Worm (Caenorhabditis elegans) whole organism, L4 larva: ENCODE measurements around the gene F54F2.7.

Experiments used
- D1046.2 ChIP-seq: fragments of 200-800 bp; sonication (Bioruptor generic); IDR thresholded peaks from 2 replicates; pipeline ENCODE4 v1.3.6; 2022; ENCODE audit warnings: missing genetic modification characterization, missing compliant biosample characterization
- F10B5.3 ChIP-seq: sonication (generic microtip); optimal IDR thresholded peaks from 2 replicates; lab custom pipeline; 2016; ENCODE audit warnings: mild to moderate bottlenecking, missing genetic modification characterization, missing compliant biosample characterization
- T26A8.4 ChIP-seq: fragments of 200-800 bp; sonication (Bioruptor generic); IDR thresholded peaks from 2 replicates; pipeline ENCODE4 v1.3.6; 2022; ENCODE audit warnings: missing genetic modification characterization, missing compliant biosample characterization
- Y48G9A.11 ChIP-seq: fragments of 200-800 bp; sonication (Bioruptor generic); IDR thresholded peaks from 2 replicates; pipeline ENCODE4 v1.3.6; 2022; ENCODE audit warnings: missing genetic modification reagents, missing genetic modification characterization, missing compliant biosample characterization
- Y5F2A.4 ChIP-seq: fragments of 200-800 bp; sonication (Bioruptor generic); optimal IDR thresholded peaks from 2 replicates; lab custom pipeline; 2018; ENCODE audit warnings: mild to moderate bottlenecking, missing genetic modification characterization, missing compliant biosample characterization
- aha-1 ChIP-seq: fragments of 150-350 bp; peaks from one replicate; lab custom pipeline; 2014; ENCODE audit warnings: missing biosample characterization, missing genetic modification characterization
- ama-1 ChIP-seq: fragments of 150-350 bp; optimal IDR thresholded peaks from 2 replicates; lab custom pipeline; 2014; ENCODE audit warnings: inconsistent platforms, mixed read lengths
- ceh-20 ChIP-seq: fragments of 200-800 bp; sonication (Bioruptor generic); IDR thresholded peaks from 2 replicates; pipeline ENCODE4 v1.3.6; 2022; ENCODE audit warnings: missing genetic modification reagents, missing genetic modification characterization, missing compliant biosample characterization
- ceh-32 ChIP-seq: sonication (generic microtip); optimal IDR thresholded peaks from 2 replicates; lab custom pipeline; 2016; ENCODE audit warnings: mild to moderate bottlenecking, missing genetic modification characterization, missing compliant biosample characterization; ENCODE audit not compliant: poor library complexity
- ceh-44 ChIP-seq: fragments of 200-800 bp; sonication (Bioruptor generic); IDR thresholded peaks from 2 replicates; pipeline ENCODE4 v1.3.6; 2022; ENCODE audit warnings: missing genetic modification reagents, missing genetic modification characterization, missing compliant biosample characterization
- cey-2 ChIP-seq: sonication (generic microtip); optimal IDR thresholded peaks from 3 replicates; lab custom pipeline; 2017; ENCODE audit warnings: missing genetic modification characterization, mild to moderate bottlenecking, missing compliant biosample characterization, antibody characterized with exemption, borderline replicate concordance; ENCODE audit not compliant: insufficient read depth
- daf-12 ChIP-seq: fragments of 150-350 bp; optimal IDR thresholded peaks from 2 replicates; lab custom pipeline; 2014; ENCODE audit warnings: missing biosample characterization, missing genetic modification reagents, missing genetic modification characterization
- daf-19 ChIP-seq: fragments of 200-800 bp; sonication (Bioruptor generic); conservative IDR thresholded peaks from 2 replicates; pipeline ENCODE4 v1.3.6; 2022; ENCODE audit warnings: missing genetic modification characterization, missing compliant biosample characterization
- dmd-6 ChIP-seq: fragments of 200-800 bp; sonication (Bioruptor generic); IDR thresholded peaks from 2 replicates; pipeline ENCODE4 v1.3.6; 2022; ENCODE audit warnings: missing genetic modification reagents, missing genetic modification characterization, missing compliant biosample characterization
- egl-27 ChIP-seq: sonication (generic microtip); optimal IDR thresholded peaks from 3 replicates; lab custom pipeline; 2017; ENCODE audit warnings: missing biosample characterization, missing genetic modification reagents, missing genetic modification characterization
- fkh-10 ChIP-seq: fragments of 150-350 bp; optimal IDR thresholded peaks from 2 replicates; lab custom pipeline; 2014; ENCODE audit warnings: missing biosample characterization, missing genetic modification reagents, missing genetic modification characterization
- fos-1 ChIP-seq: fragments of 150-350 bp; optimal IDR thresholded peaks from 2 replicates; lab custom pipeline; 2014; ENCODE audit warnings: missing biosample characterization, missing genetic modification characterization
- hlh-11 ChIP-seq: fragments of 200-800 bp; sonication (Bioruptor generic); optimal IDR thresholded peaks from 2 replicates; lab custom pipeline; 2018; ENCODE audit warnings: mild to moderate bottlenecking, missing genetic modification characterization, missing compliant biosample characterization
- hlh-30 ChIP-seq: sonication (generic microtip); optimal IDR thresholded peaks from 2 replicates; lab custom pipeline; 2017; ENCODE audit warnings: antibody characterized with exemption, mild to moderate bottlenecking, missing genetic modification characterization, missing compliant biosample characterization; ENCODE audit not compliant: insufficient read depth
- hmg-1.1 ChIP-seq: fragments of 200-800 bp; sonication (Bioruptor generic); IDR thresholded peaks from 2 replicates; pipeline ENCODE4 v1.3.6; 2022; ENCODE audit warnings: missing genetic modification reagents, missing genetic modification characterization, missing compliant biosample characterization
- lin-38 ChIP-seq: fragments of 200-800 bp; sonication (Bioruptor generic); IDR thresholded peaks from 2 replicates; pipeline ENCODE4 v1.3.6; 2022; ENCODE audit warnings: missing genetic modification reagents, missing genetic modification characterization, missing compliant biosample characterization
- lsy-2 ChIP-seq, 2 experiments: fragments of 150-350 bp in 1 of 2; sonication (generic microtip) in 1 of 2; optimal IDR thresholded peaks; 2 replicates each; lab custom pipeline; 2014 to 2017; ENCODE audit warnings: missing biosample characterization in 2 of 2, missing genetic modification characterization in 2 of 2
- mdl-1 ChIP-seq, 2 experiments: fragments of 150-350 bp in 1 of 2; sonication (generic microtip) in 1 of 2; optimal IDR thresholded peaks; 2 replicates each; lab custom pipeline; 2014 to 2017; ENCODE audit warnings: missing biosample characterization in 2 of 2, missing genetic modification characterization in 2 of 2
- mdt-29 ChIP-seq: fragments of 200-800 bp; sonication (Bioruptor generic); IDR thresholded peaks from 2 replicates; pipeline ENCODE4 v1.3.6; 2022; ENCODE audit warnings: missing genetic modification reagents, missing genetic modification characterization, missing compliant biosample characterization
- mes-2 ChIP-seq: sonication (generic microtip); optimal IDR thresholded peaks from 2 replicates; lab custom pipeline; 2016; ENCODE audit warnings: missing genotype, mild to moderate bottlenecking, missing genetic modification characterization, missing compliant biosample characterization; ENCODE audit not compliant: poor library complexity, severe bottlenecking
- mxl-3 ChIP-seq: fragments of 200-800 bp; sonication (Bioruptor generic); optimal IDR thresholded peaks from 2 replicates; lab custom pipeline; 2018; ENCODE audit warnings: mild to moderate bottlenecking, missing genetic modification characterization, missing compliant biosample characterization
- nhr-10 ChIP-seq: fragments of 150-350 bp; optimal IDR thresholded peaks from 2 replicates; lab custom pipeline; 2014; ENCODE audit warnings: missing biosample characterization, missing genetic modification characterization
- nhr-111 ChIP-seq: fragments of 200-800 bp; sonication (Bioruptor generic); optimal IDR thresholded peaks from 2 replicates; lab custom pipeline; 2018; ENCODE audit warnings: mild to moderate bottlenecking, missing genetic modification characterization, missing compliant biosample characterization
- nhr-41 ChIP-seq: fragments of 200-800 bp; sonication (Bioruptor generic); IDR thresholded peaks from 2 replicates; pipeline ENCODE4 v1.3.6; 2022; ENCODE audit warnings: missing genetic modification reagents, missing genetic modification characterization, missing compliant biosample characterization
- nhr-48 ChIP-seq: sonication (generic microtip); optimal IDR thresholded peaks from 2 replicates; lab custom pipeline; 2016; ENCODE audit warnings: mild to moderate bottlenecking, missing genetic modification characterization, missing compliant biosample characterization
- skn-1 ChIP-seq: fragments of 150-350 bp; optimal IDR thresholded peaks from 2 replicates; lab custom pipeline; 2014; ENCODE audit warnings: missing biosample characterization, missing genetic modification characterization
- snpc-1.2 ChIP-seq: fragments of 200-800 bp; sonication (Bioruptor generic); IDR thresholded peaks from 2 replicates; pipeline ENCODE4 v1.3.6; 2022; ENCODE audit warnings: missing genetic modification reagents, missing genetic modification characterization, missing compliant biosample characterization
- spr-3 ChIP-seq: fragments of 200-800 bp; sonication (Bioruptor generic); optimal IDR thresholded peaks from 2 replicates; lab custom pipeline; 2018; ENCODE audit warnings: mild to moderate bottlenecking, missing genetic modification characterization, missing compliant biosample characterization
- unc-62 ChIP-seq, 3 experiments: fragments of 150-350 bp in 1 of 3; sonication (generic microtip); optimal IDR thresholded peaks in 2 of 3; peaks in 1 of 3; 1 replicate in 1 of 3; 2 replicates in 2 of 3; lab custom pipeline; 2014 to 2017; ENCODE audit warnings: missing biosample characterization in 3 of 3, missing genetic modification characterization in 3 of 3, missing genetic modification reagents in 3 of 3, missing genotype in 1 of 3
- zfp-2 ChIP-seq: sonication (generic microtip); optimal IDR thresholded peaks from 2 replicates; lab custom pipeline; 2016; ENCODE audit warnings: mild to moderate bottlenecking, missing genetic modification characterization, missing compliant biosample characterization
- zip-11 ChIP-seq: fragments of 200-800 bp; sonication (Bioruptor generic); IDR thresholded peaks from 2 replicates; pipeline ENCODE4 v1.3.6; 2022; ENCODE audit warnings: missing genetic modification characterization, missing compliant biosample characterization
- zip-2 ChIP-seq: fragments of 150-350 bp; optimal IDR thresholded peaks from 2 replicates; lab custom pipeline; 2014; ENCODE audit warnings: missing biosample characterization, missing genetic modification characterization

The F54F2.7 gene

DNA sequence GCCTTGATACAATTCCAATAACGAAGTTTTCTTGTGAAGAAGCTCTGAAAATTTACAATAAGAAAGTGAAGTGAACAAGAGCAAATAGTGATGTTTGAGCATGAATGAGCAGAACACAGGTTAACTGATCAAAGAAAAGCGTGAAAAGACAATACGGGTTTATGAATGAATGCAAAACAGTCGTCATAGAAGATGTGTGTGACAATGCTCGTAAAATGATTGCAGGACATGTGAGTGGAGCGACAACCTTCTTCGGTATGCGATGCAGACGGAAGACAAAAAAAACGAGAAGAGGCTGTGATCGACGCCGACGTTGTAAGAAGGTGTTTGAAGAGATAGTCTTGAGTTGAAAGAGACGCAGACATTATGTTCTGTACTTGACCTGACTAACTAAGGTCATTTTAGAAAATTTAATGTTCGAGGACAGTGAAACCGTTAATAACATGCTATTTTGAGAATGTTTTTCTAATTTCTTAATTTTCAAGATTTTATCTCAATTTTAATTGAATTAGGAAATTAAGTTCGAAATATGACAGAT is 39.8 kb downstream of the F54F2.7 start, which contains the start of gene mig-22:
mig-22 (minus strand) TSS at position 51 of the 538 bp plus-strand sequence.
- no peak for TF ChIP-seq ceh-20 (GFP tag; lab: Robert Waterston, UW)
- TF ChIP-seq mxl-3 (GFP tag; lab: Kevin White, UChicago), result peak; percentile 38
- TF ChIP-seq unc-62 (GFP tag; optimal IDR thresholded peaks at IDR 0.05 in 1 of 2; lab: Kevin White, UChicago), result peak in 1 of 2 experiments; percentile 83
- no peak for TF ChIP-seq unc-62 (tag; optimal IDR thresholded peaks at IDR 0.05; lab: Kevin White, UChicago)
- peak; percentile 85 for TF ChIP-seq aha-1
- no peak for TF ChIP-seq daf-12 (tag; lab: Kevin White, UChicago)
- TF ChIP-seq hlh-30 (tag; lab: Kevin White, UChicago), result peak; percentile 24
- TF ChIP-seq D1046.2 (GFP tag; lab: Robert Waterston, UW), result no peak

DNA sequence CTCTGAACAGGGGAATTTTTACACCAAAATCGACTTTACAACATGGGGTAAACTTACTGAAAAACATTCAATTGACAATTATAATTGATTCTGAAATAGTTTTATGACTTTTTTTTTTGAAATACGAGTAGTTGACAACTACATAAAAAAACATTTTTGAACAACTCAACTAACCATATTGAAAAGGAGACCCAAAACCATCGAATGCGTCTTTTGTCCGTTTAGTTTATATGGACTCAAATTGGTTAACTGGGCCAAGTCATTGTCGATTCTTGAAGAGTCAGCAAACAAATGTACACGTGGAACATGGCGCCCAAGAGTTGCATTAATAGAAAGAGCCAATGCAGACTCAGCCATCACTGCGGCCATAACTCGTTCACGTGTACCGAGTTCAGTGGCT is 40.7 kb downstream of the F54F2.7 start:
- TF ChIP-seq ama-1 (lab: Kevin White, UChicago), result no peak
- no peak for TF ChIP-seq Y48G9A.11 (GFP tag; lab: Robert Waterston, UW)
- TF ChIP-seq zip-11, result no peak
- peak; percentile 94 for TF ChIP-seq aha-1

DNA sequence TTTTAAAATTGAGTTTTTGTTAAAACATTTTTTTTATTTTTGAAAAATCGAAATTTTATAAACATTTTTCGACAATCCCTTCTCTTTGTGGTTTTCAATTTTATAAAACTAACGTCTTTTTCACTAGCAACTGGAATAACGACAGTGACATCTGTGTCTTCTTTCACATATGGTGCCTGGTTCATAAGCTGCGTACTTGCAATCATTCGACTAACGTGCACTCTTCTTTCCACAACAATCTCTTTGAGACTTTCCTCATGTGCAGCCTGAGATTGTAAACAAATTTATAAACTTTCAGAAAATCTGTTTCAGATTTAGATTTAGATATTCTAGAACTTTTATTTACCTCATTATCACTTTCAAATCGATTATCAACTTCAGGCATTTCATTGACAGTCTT is 42.1 kb downstream of the F54F2.7 start:
- no peak for TF ChIP-seq spr-3
- TF ChIP-seq T26A8.4, result no peak
- no peak for TF ChIP-seq cey-2 (tag; lab: Kevin White, UChicago)
- no peak for TF ChIP-seq dmd-6 (GFP tag; lab: Robert Waterston, UW)
- TF ChIP-seq fkh-10 (GFP tag; lab: Kevin White, UChicago), result no peak
- TF ChIP-seq egl-27 (tag; lab: Kevin White, UChicago), result no peak
- TF ChIP-seq zfp-2, result no peak
- no peak for TF ChIP-seq mes-2 (tag; lab: Kevin White, UChicago)
- no peak for TF ChIP-seq mdl-1 (tag; optimal IDR thresholded peaks at IDR 0.05; lab: Kevin White, UChicago)
- TF ChIP-seq skn-1 (tag; lab: Kevin White, UChicago), result no peak

DNA sequence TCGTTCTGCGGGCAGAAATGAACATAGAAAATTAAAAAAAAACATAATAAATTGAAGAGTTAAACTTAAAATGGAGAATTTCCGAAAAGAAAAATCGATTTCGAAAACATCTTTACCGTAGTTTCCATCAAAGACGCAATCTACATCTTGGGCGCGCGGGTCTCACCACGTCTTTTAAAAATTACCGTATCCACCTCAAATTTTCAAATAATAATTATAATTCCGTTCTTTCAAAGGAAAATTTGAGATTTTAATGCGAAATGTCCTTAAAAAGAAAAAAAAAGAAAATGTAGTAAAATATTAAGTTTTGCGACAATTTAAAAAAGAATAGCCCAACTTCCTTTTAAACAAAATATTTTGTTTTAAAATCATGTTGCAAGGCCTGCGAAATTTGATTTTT is 44.0 kb downstream of the F54F2.7 start:
- TF ChIP-seq hmg-1.1 (GFP tag; lab: Robert Waterston, UW) (no peak), lsy-2 (tag; optimal IDR thresholded peaks at IDR 0.05; lab: Kevin White, UChicago) (peak in 1 of 2 experiments; percentile 45), Y5F2A.4 (no peak)

DNA sequence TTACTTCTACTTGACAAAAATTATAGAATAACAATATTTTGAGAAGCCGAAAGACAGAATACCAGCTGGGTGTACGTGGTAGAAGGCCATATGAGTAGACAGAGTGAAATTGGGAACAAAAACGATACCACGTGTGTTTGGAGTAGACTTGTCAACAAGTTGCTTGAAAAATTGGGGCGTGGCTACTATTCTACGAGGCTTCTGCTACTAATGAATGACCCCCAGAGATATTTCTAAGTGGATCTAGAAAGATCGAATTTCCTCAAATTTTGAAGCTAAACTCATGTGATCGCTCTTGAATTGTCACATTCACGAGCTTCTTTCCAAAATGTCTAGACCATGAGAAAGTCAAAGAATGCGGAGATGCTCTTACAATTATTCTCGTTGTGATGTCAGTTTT is 45.1 kb downstream of the F54F2.7 start:
- TF ChIP-seq nhr-10 (tag; lab: Kevin White, UChicago) (no peak), ama-1 (lab: Kevin White, UChicago) (no peak), dmd-6 (GFP tag; lab: Robert Waterston, UW) (peak; percentile 32), ceh-32 (tag; lab: Kevin White, UChicago) (no peak), unc-62 (GFP tag; optimal IDR thresholded peaks at IDR 0.05 in 1 of 2; lab: Kevin White, UChicago) (peak in 1 of 2 experiments; percentile 91), unc-62 (tag; optimal IDR thresholded peaks at IDR 0.05; lab: Kevin White, UChicago) (no peak)

DNA sequence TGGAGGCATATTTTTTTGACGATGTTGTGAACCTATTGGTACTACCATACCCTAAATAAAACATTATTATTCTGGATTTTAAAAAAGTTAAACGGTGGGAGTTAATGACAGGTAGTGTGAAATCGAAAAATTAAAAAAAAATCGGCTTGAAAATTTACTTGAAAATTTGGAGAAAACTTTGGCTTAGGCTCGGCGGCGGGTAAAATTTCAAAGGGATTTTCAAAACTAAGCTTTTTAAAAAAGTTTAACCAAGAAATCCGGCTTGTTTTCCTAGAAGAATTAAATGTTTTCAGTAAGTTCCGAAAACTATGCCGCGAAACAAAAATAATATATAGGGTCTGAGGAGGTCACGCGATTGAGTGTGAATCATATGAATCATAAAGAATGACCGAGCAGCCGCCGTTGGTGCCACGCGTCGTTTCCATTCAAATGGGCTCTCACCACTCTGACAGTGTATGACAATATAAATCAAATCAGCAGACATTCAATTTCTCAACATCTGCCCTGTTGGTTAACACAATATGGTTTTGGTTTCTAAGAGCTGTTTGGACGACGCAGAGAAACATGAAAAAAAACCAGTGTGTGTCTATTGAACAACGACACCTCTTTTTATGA is 46.0 kb downstream of the F54F2.7 start, which contains the start of gene aak-1:
aak-1 (minus strand) TSS at position 51 of the 615 bp plus-strand sequence.
- TF ChIP-seq nhr-41, result no peak
- no peak for TF ChIP-seq unc-62 (GFP tag; optimal IDR thresholded peaks at IDR 0.05 in 1 of 2; lab: Kevin White, UChicago)
- no peak for TF ChIP-seq unc-62 (tag; optimal IDR thresholded peaks at IDR 0.05; lab: Kevin White, UChicago)
- peak; percentile 47 for TF ChIP-seq hlh-11 (tag; lab: Kevin White, UChicago)
- no peak for TF ChIP-seq fos-1
- no peak for TF ChIP-seq mdt-29 (GFP tag; lab: Robert Waterston, UW)
- TF ChIP-seq nhr-48 (tag; lab: Kevin White, UChicago), result no peak
- no peak for TF ChIP-seq ceh-44 (GFP tag; lab: Robert Waterston, UW)
- no peak for TF ChIP-seq daf-19 (GFP tag; lab: Robert Waterston, UW)
- peak; percentile 75 for TF ChIP-seq hlh-30 (tag; lab: Kevin White, UChicago)
- no peak for TF ChIP-seq spr-3
- TF ChIP-seq nhr-111, result no peak
- TF ChIP-seq skn-1 (tag; lab: Kevin White, UChicago), result no peak
- no peak for TF ChIP-seq zip-11
- TF ChIP-seq Y48G9A.11 (GFP tag; lab: Robert Waterston, UW), result no peak
- TF ChIP-seq lsy-2 (tag; optimal IDR thresholded peaks at IDR 0.05; lab: Kevin White, UChicago), result no peak
- TF ChIP-seq lin-38 (GFP tag; lab: Robert Waterston, UW), result no peak
- TF ChIP-seq zip-2 (tag; lab: Kevin White, UChicago), result no peak
- TF ChIP-seq mes-2 (tag; lab: Kevin White, UChicago), result peak; percentile 10
- peak; percentile 88 for TF ChIP-seq aha-1
- TF ChIP-seq snpc-1.2, result no peak
- TF ChIP-seq F10B5.3 (tag; lab: Kevin White, UChicago), result no peak
